Worm (Caenorhabditis elegans) whole organism, midembryonic: ENCODE measurements around the gene F32D8.14.

ENCODE experiments used
- flt-1 ChIP-seq: fragments of 200-800 bp; sonication (Bioruptor generic); IDR thresholded peaks from 2 replicates; pipeline ENCODE4 v1.3.6; 2022; ENCODE audit warnings: missing genetic modification characterization, missing compliant biosample characterization
- klf-2 ChIP-seq: fragments of 200-800 bp; sonication (Bioruptor generic); conservative IDR thresholded peaks from 2 replicates; pipeline ENCODE4 v1.3.6; 2022; ENCODE audit warnings: missing genetic modification reagents, missing genetic modification characterization, missing compliant biosample characterization
- med-1 ChIP-seq: sonication (generic microtip); optimal IDR thresholded peaks from 2 replicates; lab custom pipeline; 2017; ENCODE audit warnings: missing genetic modification characterization, mild to moderate bottlenecking, missing compliant biosample characterization, antibody characterized with exemption, missing genetic modification reagents; ENCODE audit not compliant: insufficient read depth
- ztf-23 ChIP-seq: fragments of 200-800 bp; sonication (Bioruptor generic); IDR thresholded peaks from 2 replicates; pipeline ENCODE4 v1.3.6; 2022; ENCODE audit warnings: missing genetic modification reagents, missing genetic modification characterization, missing compliant biosample characterization
- ztf-29 ChIP-seq: fragments of 200-800 bp; sonication (Bioruptor generic); IDR thresholded peaks from 2 replicates; pipeline ENCODE4 v1.3.6; 2022; ENCODE audit warnings: missing genetic modification reagents, missing genetic modification characterization, missing compliant biosample characterization

DNA sequence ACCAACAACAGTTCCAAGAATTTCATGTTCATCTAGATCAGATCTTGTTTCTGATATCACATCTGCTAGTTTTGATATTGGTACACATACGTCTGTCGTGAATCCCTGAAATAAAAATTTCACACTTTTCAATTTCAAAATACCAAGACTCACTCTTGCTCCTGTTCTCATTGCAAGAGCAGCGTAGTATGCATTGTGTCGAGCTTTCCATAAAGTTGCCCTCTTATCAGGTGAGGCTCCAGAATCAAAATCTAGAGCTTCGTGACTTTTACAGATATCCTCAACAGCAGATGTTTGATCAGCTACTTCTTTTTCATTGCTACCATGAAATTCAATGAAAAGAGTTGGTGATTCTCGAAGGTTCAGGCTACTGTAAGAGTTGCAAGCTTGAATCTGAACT, 5.6 kb downstream of the F32D8.14 start, which contains the start of gene F32D8.11:
- TF ChIP-seq flt-1 (GFP tag; lab: Robert Waterston, UW) (no peak), med-1 (no peak), ztf-29 (GFP tag; lab: Robert Waterston, UW) (no peak), klf-2 (no peak), ztf-23 (GFP tag; lab: Robert Waterston, UW) (no peak)
